Worm (Caenorhabditis elegans): Measurements from ENCODE around the gene ZK856.11.

- TF ChIP-seq mdl-1 (tag; optimal IDR thresholded peaks at IDR 0.05) (no peak), nhr-12 (tag; optimal IDR thresholded peaks at IDR 0.05) (no peak), alr-1 (tag; optimal IDR thresholded peaks at IDR 0.05) (no peak), ceh-16 (tag; optimal IDR thresholded peaks at IDR 0.05) (no peak), sem-4 (tag; optimal IDR thresholded peaks at IDR 0.05) (no peak)
Observed at ce11 chrV:10221317-10221716, 16.6 kb upstream of the ZK856.11 start, which contains the start of the genes fipr-5 and fipr-9.

Data from whole organism, L2 larva.